Worm (Caenorhabditis elegans) whole organism, L1 larva: ENCODE measurements around the gene clec-123.

ENCODE experiments used
- ama-1 ChIP-seq: fragments of 150-350 bp; optimal IDR thresholded peaks from 2 replicates; lab custom pipeline; 2014
- ceh-82 ChIP-seq, 3 experiments: fragments of 150-350 bp in 1 of 3; sonication (generic microtip) in 2 of 3; optimal IDR thresholded peaks; 2 replicates each; lab custom pipeline; 2014 to 2017; ENCODE audit warnings: missing biosample characterization in 3 of 3, missing genetic modification characterization in 3 of 3
- dpl-1 ChIP-seq, 3 experiments: fragments of 150-350 bp in 2 of 3; sonication (generic microtip) in 1 of 3; optimal IDR thresholded peaks; 2 replicates each; lab custom pipeline; 2014 to 2017; ENCODE audit warnings: missing biosample characterization in 3 of 3, missing genetic modification characterization in 3 of 3, missing genetic modification reagents in 3 of 3
- egl-27 ChIP-seq, 2 experiments: fragments of 150-350 bp in 1 of 2; sonication (generic microtip); optimal IDR thresholded peaks; 3 replicates each; lab custom pipeline; 2017 to 2018; ENCODE audit warnings: missing biosample characterization in 2 of 2, missing genetic modification characterization in 2 of 2, missing genetic modification reagents in 2 of 2
- fkh-10 ChIP-seq: sonication (generic microtip); optimal IDR thresholded peaks from 2 replicates; lab custom pipeline; 2017; ENCODE audit warnings: missing biosample characterization, missing genetic modification reagents, missing genetic modification characterization
- lin-13 ChIP-seq: fragments of 150-350 bp; optimal IDR thresholded peaks from 2 replicates; lab custom pipeline; 2014; ENCODE audit warnings: missing biosample characterization, missing genetic modification reagents, missing genetic modification characterization
- nhr-19 ChIP-seq: fragments of 200-800 bp; sonication (Bioruptor generic); conservative IDR thresholded peaks from 2 replicates; pipeline ENCODE4 v1.3.6; 2022; ENCODE audit warnings: missing genetic modification characterization, missing compliant biosample characterization

ce11 chrII:3158985-3159384 lies 45.0 kb downstream of the clec-123 start, which contains the start of gene sri-34:
- TF ChIP-seq ceh-82 (tag; optimal IDR thresholded peaks at IDR 0.05; lab: Kevin White, UChicago) (no peak), dpl-1 (GFP tag; optimal IDR thresholded peaks at IDR 0.05; lab: Kevin White, UChicago) (no peak), lin-13 (GFP tag; lab: Kevin White, UChicago) (no peak), nhr-19 (GFP tag; lab: Robert Waterston, UW) (no peak), ama-1 (lab: Kevin White, UChicago) (no peak), egl-27 (tag; optimal IDR thresholded peaks at IDR 0.05; lab: Kevin White, UChicago) (no peak), fkh-10 (GFP tag; lab: Kevin White, UChicago) (no peak)
